Fruit fly (Drosophila melanogaster) whole organism, prepupa: ENCODE data around the gene Dyrk2.

Source experiments
- Blimp-1 ChIP-seq: fragments of 200-800 bp; sonication (Bioruptor generic); optimal IDR thresholded peaks from 3 replicates; lab custom pipeline; 2017; ENCODE audit warnings: missing biosample characterization, missing genetic modification characterization, mild to moderate bottlenecking, moderate library complexity, missing genetic modification reagents
- CG10631 ChIP-seq: fragments of 200-800 bp; sonication (Bioruptor generic); optimal IDR thresholded peaks from 2 replicates; lab custom pipeline; 2016; ENCODE audit warnings: missing biosample characterization, missing genetic modification characterization
- CG10669 ChIP-seq: fragments of 200-800 bp; sonication (Bioruptor generic); optimal IDR thresholded peaks from 3 replicates; lab custom pipeline; 2018; ENCODE audit warnings: missing biosample characterization, mild to moderate bottlenecking, missing genetic modification characterization, moderate library complexity
- CG11294 ChIP-seq: fragments of 200-800 bp; sonication (Bioruptor generic); IDR thresholded peaks from 2 replicates; pipeline ENCODE4 v1.3.6; 2022; ENCODE audit warnings: missing biosample characterization, missing genetic modification characterization
- CG11762 ChIP-seq: fragments of 200-800 bp; sonication (Bioruptor generic); optimal IDR thresholded peaks from 3 replicates; lab custom pipeline; 2016; ENCODE audit warnings: missing biosample characterization, missing genetic modification characterization; ENCODE audit not compliant: insufficient read depth
- CG11902 ChIP-seq: fragments of 200-800 bp; sonication (Bioruptor generic); optimal IDR thresholded peaks from 3 replicates; lab custom pipeline; 2016; ENCODE audit warnings: missing biosample characterization, missing genetic modification characterization
- CG1621 ChIP-seq: fragments of 200-800 bp; sonication (Bioruptor generic); optimal IDR thresholded peaks from 3 replicates; lab custom pipeline; 2018; ENCODE audit warnings: missing biosample characterization, mild to moderate bottlenecking, missing genetic modification characterization
- CG16779 ChIP-seq: fragments of 200-800 bp; sonication (Bioruptor generic); optimal IDR thresholded peaks from 3 replicates; lab custom pipeline; 2017; ENCODE audit warnings: missing biosample characterization, mild to moderate bottlenecking, missing genetic modification characterization
- CG3032 ChIP-seq: fragments of 200-800 bp; optimal IDR thresholded peaks from 2 replicates; lab custom pipeline; 2019; ENCODE audit warnings: missing biosample characterization, mild to moderate bottlenecking, missing genetic modification characterization, moderate library complexity
- CG31627 ChIP-seq: fragments of 200-800 bp; sonication (Bioruptor generic); optimal IDR thresholded peaks from 3 replicates; lab custom pipeline; 2016; ENCODE audit warnings: missing biosample characterization, missing genetic modification characterization
- CG32006 ChIP-seq: fragments of 200-800 bp; sonication (Bioruptor generic); optimal IDR thresholded peaks from 3 replicates; lab custom pipeline; 2017; ENCODE audit warnings: missing biosample characterization, mild to moderate bottlenecking, missing genetic modification characterization
- CG4318 ChIP-seq: fragments of 200-800 bp; sonication (Bioruptor generic); optimal IDR thresholded peaks from 3 replicates; lab custom pipeline; 2017; ENCODE audit warnings: missing biosample characterization, mild to moderate bottlenecking, missing genetic modification characterization
- CG6792 ChIP-seq: fragments of 200-800 bp; sonication (Bioruptor generic); optimal IDR thresholded peaks from 3 replicates; lab custom pipeline; 2016; ENCODE audit warnings: missing biosample characterization, missing genetic modification characterization
- CG6808 ChIP-seq: fragments of 200-800 bp; sonication (Bioruptor generic); optimal IDR thresholded peaks from 3 replicates; lab custom pipeline; 2017; ENCODE audit warnings: missing biosample characterization, missing genetic modification characterization, mild to moderate bottlenecking, moderate library complexity, missing genetic modification reagents
- CG6854 ChIP-seq: fragments of 200-800 bp; sonication (Bioruptor generic); optimal IDR thresholded peaks from 2 replicates; lab custom pipeline; 2017; ENCODE audit warnings: missing biosample characterization, mild to moderate bottlenecking, missing genetic modification characterization
- CG7368 ChIP-seq: fragments of 200-800 bp; sonication (Bioruptor generic); optimal IDR thresholded peaks from 3 replicates; lab custom pipeline; 2016; ENCODE audit warnings: missing biosample characterization, missing genetic modification characterization
- CG8319 ChIP-seq: fragments of 200-800 bp; sonication (Bioruptor generic); optimal IDR thresholded peaks from 3 replicates; lab custom pipeline; 2016; ENCODE audit warnings: missing biosample characterization, missing genetic modification characterization
- CG9139 ChIP-seq: fragments of 200-800 bp; sonication (Bioruptor generic); optimal IDR thresholded peaks from 3 replicates; lab custom pipeline; 2017; ENCODE audit warnings: missing biosample characterization, mild to moderate bottlenecking, missing genetic modification characterization
- Ets21C ChIP-seq: fragments of 200-800 bp; sonication (Bioruptor generic); optimal IDR thresholded peaks from 3 replicates; lab custom pipeline; 2016; ENCODE audit warnings: missing biosample characterization, missing genetic modification characterization
- Hr38 ChIP-seq: sonication (Bioruptor generic); optimal IDR thresholded peaks from 2 replicates; lab custom pipeline; 2016; ENCODE audit warnings: missing biosample characterization, missing genetic modification characterization
- Hr39 ChIP-seq: fragments of 200-800 bp; sonication (Bioruptor generic); optimal IDR thresholded peaks from 2 replicates; lab custom pipeline; 2016; ENCODE audit warnings: missing biosample characterization, missing genetic modification characterization
- Hr4 ChIP-seq: fragments of 200-800 bp; sonication (Bioruptor generic); optimal IDR thresholded peaks from 3 replicates; lab custom pipeline; 2016; ENCODE audit warnings: missing biosample characterization, missing genetic modification characterization
- Met ChIP-seq: fragments of 200-800 bp; sonication (Bioruptor generic); optimal IDR thresholded peaks from 3 replicates; lab custom pipeline; 2016; ENCODE audit warnings: missing biosample characterization, missing genetic modification characterization
- OdsH ChIP-seq: fragments of 200-800 bp; sonication (Bioruptor generic); optimal IDR thresholded peaks from 3 replicates; lab custom pipeline; 2016; ENCODE audit warnings: missing biosample characterization, missing genetic modification characterization
- Smox ChIP-seq: fragments of 200-800 bp; sonication (Bioruptor generic); optimal IDR thresholded peaks from 3 replicates; lab custom pipeline; 2016; ENCODE audit warnings: missing biosample characterization, missing genetic modification characterization
- Sox102F ChIP-seq: fragments of 200-800 bp; sonication (Bioruptor generic); optimal IDR thresholded peaks from 2 replicates; lab custom pipeline; 2016; ENCODE audit warnings: missing biosample characterization, mild to moderate bottlenecking, missing genetic modification characterization
- Sox14 ChIP-seq: fragments of 200-800 bp; sonication (Bioruptor generic); optimal IDR thresholded peaks from 3 replicates; lab custom pipeline; 2016; ENCODE audit warnings: missing biosample characterization, missing genetic modification characterization
- acj6 ChIP-seq: fragments of 200-800 bp; sonication (Bioruptor generic); optimal IDR thresholded peaks from 3 replicates; lab custom pipeline; 2016; ENCODE audit warnings: missing biosample characterization, missing genetic modification characterization
- cyc ChIP-seq: fragments of 200-800 bp; sonication (Bioruptor generic); optimal IDR thresholded peaks from 3 replicates; lab custom pipeline; 2016; ENCODE audit warnings: missing biosample characterization, missing genetic modification characterization
- esn ChIP-seq: fragments of 200-800 bp; sonication (Bioruptor generic); optimal IDR thresholded peaks from 2 replicates; lab custom pipeline; 2016; ENCODE audit warnings: missing biosample characterization, mild to moderate bottlenecking, missing genetic modification characterization, moderate library complexity
- fd59A ChIP-seq: fragments of 200-800 bp; sonication (Bioruptor generic); optimal IDR thresholded peaks from 2 replicates; lab custom pipeline; 2017; ENCODE audit warnings: missing biosample characterization, mild to moderate bottlenecking, missing genetic modification characterization, missing genetic modification reagents
- fd85E ChIP-seq: fragments of 200-800 bp; sonication (Bioruptor generic); optimal IDR thresholded peaks from 3 replicates; lab custom pipeline; 2016; ENCODE audit warnings: missing biosample characterization, missing genetic modification characterization
- fkh ChIP-seq: fragments of 200-800 bp; sonication (Bioruptor generic); optimal IDR thresholded peaks from 3 replicates; lab custom pipeline; 2017; ENCODE audit warnings: missing biosample characterization, mild to moderate bottlenecking, missing genetic modification characterization, moderate library complexity
- net ChIP-seq: fragments of 200-800 bp; sonication (Bioruptor generic); optimal IDR thresholded peaks from 3 replicates; lab custom pipeline; 2016; ENCODE audit warnings: missing biosample characterization, missing genetic modification characterization
- pdm3 ChIP-seq: fragments of 200-800 bp; sonication (Bioruptor generic); optimal IDR thresholded peaks from 3 replicates; lab custom pipeline; 2016; ENCODE audit warnings: missing biosample characterization, missing genetic modification characterization
- ss ChIP-seq, 2 experiments: fragments of 200-800 bp; sonication (Bioruptor generic); optimal IDR thresholded peaks; 2 replicates in 1 of 2; 3 replicates in 1 of 2; lab custom pipeline; 2017 to 2018; ENCODE audit warnings: mild to moderate bottlenecking in 2 of 2, missing biosample characterization in 2 of 2, missing genetic modification characterization in 2 of 2, moderate library complexity in 1 of 2
- svp ChIP-seq: fragments of 200-800 bp; sonication (Bioruptor generic); peaks from one replicate; lab custom pipeline; 2016; ENCODE audit warnings: missing biosample characterization, missing genetic modification characterization
- topi ChIP-seq: fragments of 200-800 bp; sonication (Bioruptor generic); optimal IDR thresholded peaks from 3 replicates; lab custom pipeline; 2016; ENCODE audit warnings: missing biosample characterization, missing genetic modification characterization

Gene Dyrk2

dm6 chr2L:14197195-14197594 is 36.7 kb downstream of the Dyrk2 start:
- no peak for TF ChIP-seq fkh (GFP tag; lab: Kevin White, UChicago)
- TF ChIP-seq Met (GFP tag; lab: Kevin White, UChicago), result no peak
- TF ChIP-seq CG10631 (GFP tag; lab: Kevin White, UChicago), result no peak
- TF ChIP-seq cyc, result no peak
- TF ChIP-seq CG8319 (GFP tag; lab: Kevin White, UChicago), result no peak
- TF ChIP-seq Hr39, result no peak
- no peak for TF ChIP-seq pdm3 (GFP tag; lab: Kevin White, UChicago)
- no peak for TF ChIP-seq Sox14 (GFP tag; lab: Kevin White, UChicago)
- no peak for TF ChIP-seq CG6792 (GFP tag; lab: Kevin White, UChicago)
- TF ChIP-seq acj6 (GFP tag; lab: Kevin White, UChicago), result no peak
- TF ChIP-seq CG3032 (tag; lab: Kevin White, UChicago), result no peak
- no peak for TF ChIP-seq CG11902 (GFP tag; lab: Kevin White, UChicago)
- no peak for TF ChIP-seq CG10669 (GFP tag; lab: Kevin White, UChicago)
- TF ChIP-seq Hr4, result no peak
- no peak for TF ChIP-seq CG9139 (GFP tag; lab: Kevin White, UChicago)
- TF ChIP-seq topi (GFP tag; lab: Kevin White, UChicago), result no peak
- no peak for TF ChIP-seq fd85E (GFP tag; lab: Kevin White, UChicago)
- no peak for TF ChIP-seq fd59A
- no peak for TF ChIP-seq CG7368 (GFP tag; lab: Kevin White, UChicago)
- TF ChIP-seq, all 60 proteins: peak for 0

DNA sequence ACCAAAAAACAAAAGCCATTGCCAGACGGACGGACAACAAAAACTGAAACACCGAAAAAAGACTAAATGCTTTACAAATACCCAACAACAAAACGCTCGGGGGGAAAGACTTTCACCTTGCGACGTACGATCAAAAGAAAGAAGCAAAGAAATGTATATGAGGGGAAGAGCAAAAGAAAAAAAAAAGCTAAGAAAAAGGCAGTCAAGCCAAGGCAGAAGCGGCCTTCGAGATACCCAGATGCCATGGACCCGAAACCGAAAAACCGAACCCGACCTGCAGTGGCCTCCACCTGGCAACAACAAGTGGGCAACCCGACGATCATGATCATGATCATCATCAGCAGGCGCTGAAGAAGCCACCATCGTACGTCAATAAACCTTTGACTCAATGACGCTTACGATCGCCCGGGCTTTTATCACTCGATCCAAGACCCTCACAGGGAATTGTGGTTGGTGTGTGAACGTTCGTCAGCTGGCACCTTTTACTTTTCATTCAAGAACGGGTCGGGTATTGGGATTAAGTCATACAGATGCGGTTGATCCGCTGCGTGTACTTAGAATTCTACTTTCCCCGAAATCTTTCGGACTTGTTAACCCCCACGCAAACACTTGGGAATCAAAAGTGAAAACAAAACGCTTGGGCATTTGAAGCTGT is 50.9 kb downstream of the Dyrk2 start:
- TF ChIP-seq net (GFP tag; lab: Kevin White, UChicago) (no peak), CG11294 (GFP tag; lab: Robert Waterston, UW) (no peak), Ets21C (GFP tag; lab: Kevin White, UChicago) (no peak), ss (GFP tag; optimal IDR thresholded peaks at IDR 0.05; lab: Kevin White, UChicago) (no peak), svp (GFP tag; lab: Kevin White, UChicago) (peak; percentile 29), Met (GFP tag; lab: Kevin White, UChicago) (no peak), CG11762 (GFP tag; lab: Kevin White, UChicago) (no peak), Blimp-1 (GFP tag; lab: Kevin White, UChicago) (peak; percentile 83), Sox102F (GFP tag; lab: Kevin White, UChicago) (no peak), CG1621 (tag; lab: Kevin White, UChicago) (no peak), CG10669 (GFP tag; lab: Kevin White, UChicago) (no peak), esn (GFP tag; lab: Kevin White, UChicago) (no peak), Smox (GFP tag; lab: Kevin White, UChicago) (no peak), Hr38 (GFP tag; lab: Kevin White, UChicago) (no peak), CG16779 (no peak), CG4318 (no peak), Sox14 (GFP tag; lab: Kevin White, UChicago) (no peak), CG6854 (peak; percentile 74), CG6808 (GFP tag; lab: Kevin White, UChicago) (no peak), CG31627 (no peak)
- TF ChIP-seq, all 60 proteins: peak for 3

- no peak for TF ChIP-seq OdsH (GFP tag; lab: Kevin White, UChicago)
- TF ChIP-seq Sox14 (GFP tag; lab: Kevin White, UChicago), result peak; percentile 15
- TF ChIP-seq CG32006, result no peak
- peak; percentile 91 for TF ChIP-seq svp (GFP tag; lab: Kevin White, UChicago)
- TF ChIP-seq, all 60 proteins: peak for 2
These were observed 52.1 kb downstream of the Dyrk2 start for dm6 chr2L:14181839-14182238.
